Fruit fly (Drosophila melanogaster) whole organism, embryonic: ENCODE measurements around the gene kibra.
A peak's percentile ranks its signal among the peaks of the same experiment; 100 is the strongest.

Source experiments
- Adf1 ChIP-seq: fragments of 200-800 bp; sonication (Bioruptor generic); IDR thresholded peaks from 2 replicates; pipeline ENCODE4 v1.3.6; 2022; ENCODE audit warnings: missing biosample characterization, missing genetic modification characterization
- Atf3 ChIP-seq: fragments of 200-800 bp; sonication (Bioruptor generic); optimal IDR thresholded peaks from 3 replicates; lab custom pipeline; 2016; ENCODE audit warnings: missing biosample characterization, missing genetic modification characterization
- CG10274 ChIP-seq: fragments of 200-800 bp; sonication (Bioruptor generic); optimal IDR thresholded peaks from 3 replicates; lab custom pipeline; 2017; ENCODE audit warnings: missing biosample characterization, mild to moderate bottlenecking, missing genetic modification characterization
- CG11696 ChIP-seq: fragments of 200-800 bp; sonication (Bioruptor generic); IDR thresholded peaks from 2 replicates; pipeline ENCODE4 v1.3.6; 2022; ENCODE audit warnings: missing biosample characterization, missing genetic modification characterization
- CG12104 ChIP-seq: fragments of 200-800 bp; sonication (Bioruptor generic); optimal IDR thresholded peaks from 3 replicates; lab custom pipeline; 2016; ENCODE audit warnings: missing biosample characterization, missing genetic modification characterization
- CG12219 ChIP-seq: fragments of 200-800 bp; sonication (Bioruptor generic); optimal IDR thresholded peaks from 3 replicates; lab custom pipeline; 2018; ENCODE audit warnings: missing biosample characterization, mild to moderate bottlenecking, missing genetic modification characterization
- CG12236 ChIP-seq: fragments of 200-800 bp; sonication (Bioruptor generic); optimal IDR thresholded peaks from 2 replicates; lab custom pipeline; 2016; ENCODE audit warnings: missing biosample characterization, missing genetic modification characterization
- CG14667 ChIP-seq: fragments of 200-800 bp; sonication (Bioruptor generic); IDR thresholded peaks from 2 replicates; pipeline ENCODE4 v1.3.6; 2022; ENCODE audit warnings: missing biosample characterization, missing genetic modification characterization
- CG14965 ChIP-seq: fragments of 200-800 bp; sonication (Bioruptor generic); optimal IDR thresholded peaks from 2 replicates; lab custom pipeline; 2016; ENCODE audit warnings: missing biosample characterization, missing genetic modification characterization, borderline replicate concordance
- CG1647 ChIP-seq: fragments of 200-800 bp; sonication (Bioruptor generic); optimal IDR thresholded peaks from 3 replicates; lab custom pipeline; 2016; ENCODE audit warnings: missing biosample characterization, missing genetic modification characterization
- CG16863 ChIP-seq: fragments of 200-800 bp; sonication (Bioruptor generic); optimal IDR thresholded peaks from 3 replicates; lab custom pipeline; 2016; ENCODE audit warnings: missing biosample characterization, missing genetic modification characterization
- CG17361 ChIP-seq: fragments of 200-800 bp; sonication (Bioruptor generic); IDR thresholded peaks from 3 replicates; pipeline ENCODE4 v1.3.6; 2022; ENCODE audit warnings: missing biosample characterization, missing genetic modification characterization
- CG17612 ChIP-seq: fragments of 200-800 bp; sonication (Bioruptor generic); IDR thresholded peaks from 2 replicates; pipeline ENCODE4 v1.3.6; 2022; ENCODE audit warnings: missing biosample characterization, missing genetic modification characterization
- CG4404 ChIP-seq: fragments of 200-800 bp; sonication (Bioruptor generic); IDR thresholded peaks from 2 replicates; pipeline ENCODE4 v1.3.6; 2022; ENCODE audit warnings: missing biosample characterization, missing genetic modification characterization
- CG7556 ChIP-seq: fragments of 200-800 bp; sonication (Bioruptor generic); optimal IDR thresholded peaks from 2 replicates; lab custom pipeline; 2017; ENCODE audit warnings: missing biosample characterization, mild to moderate bottlenecking, missing genetic modification characterization
- CG8089 ChIP-seq: fragments of 200-800 bp; sonication (Bioruptor generic); optimal IDR thresholded peaks from 3 replicates; lab custom pipeline; 2016; ENCODE audit warnings: missing biosample characterization, missing genetic modification characterization
- CkIIα-i1 ChIP-seq: fragments of 200-800 bp; sonication (Bioruptor generic); IDR thresholded peaks from 2 replicates; pipeline ENCODE4 v1.3.6; 2022; ENCODE audit warnings: missing biosample characterization, missing genetic modification characterization
- Deaf1 ChIP-seq: fragments of 200-800 bp; optimal IDR thresholded peaks from 3 replicates; lab custom pipeline; 2019; ENCODE audit warnings: missing biosample characterization, mild to moderate bottlenecking, missing genetic modification characterization, moderate library complexity
- Dip3 ChIP-seq: fragments of 200-800 bp; sonication (Bioruptor generic); optimal IDR thresholded peaks from 3 replicates; lab custom pipeline; 2016; ENCODE audit warnings: missing biosample characterization, missing genetic modification characterization
- Dref ChIP-seq: fragments of 200-800 bp; sonication (Bioruptor generic); IDR thresholded peaks from 2 replicates; pipeline ENCODE4 v1.3.6; 2022; ENCODE audit warnings: missing biosample characterization, missing genetic modification characterization
- E2f1 ChIP-seq: fragments of 200-800 bp; sonication (Bioruptor generic); IDR thresholded peaks from 2 replicates; pipeline ENCODE4 v1.3.6; 2022; ENCODE audit warnings: missing biosample characterization, missing genetic modification characterization
- GATAe ChIP-seq: fragments of 200-800 bp; sonication (Bioruptor generic); conservative IDR thresholded peaks from 2 replicates; pipeline ENCODE4 v1.3.6; 2022; ENCODE audit warnings: missing biosample characterization, missing genetic modification characterization
- Gsc ChIP-seq: fragments of 200-800 bp; sonication (Bioruptor generic); IDR thresholded peaks from 2 replicates; pipeline ENCODE4 v1.3.6; 2022; ENCODE audit warnings: missing biosample characterization, missing genetic modification characterization
- Hand ChIP-seq: fragments of 200-800 bp; sonication (Bioruptor generic); optimal IDR thresholded peaks from 2 replicates; lab custom pipeline; 2017; ENCODE audit warnings: mild to moderate bottlenecking, missing biosample characterization, missing genetic modification reagents, missing genetic modification characterization
- HmgZ ChIP-seq: fragments of 200-800 bp; sonication (Bioruptor generic); optimal IDR thresholded peaks from 2 replicates; lab custom pipeline; 2018; ENCODE audit warnings: missing biosample characterization, mild to moderate bottlenecking, missing genetic modification characterization
- Hr78 ChIP-seq, 2 experiments: fragments of 200-800 bp in 1 of 2; fragments of >200 bp in 1 of 2; sonication (Bioruptor generic) in 1 of 2; optimal IDR thresholded peaks; 2 replicates each; lab custom pipeline; 2017 to 2019; ENCODE audit warnings: missing biosample characterization in 2 of 2, missing genetic modification characterization in 2 of 2, mild to moderate bottlenecking in 1 of 2, moderate library complexity in 1 of 2
- Mrtf ChIP-seq: fragments of 200-800 bp; sonication (Bioruptor generic); IDR thresholded peaks from 3 replicates; pipeline ENCODE4 v1.3.6; 2022; ENCODE audit warnings: missing biosample characterization, missing genetic modification characterization
- Optix ChIP-seq: fragments of 200-800 bp; sonication (Bioruptor generic); IDR thresholded peaks from 3 replicates; pipeline ENCODE4 v1.3.6; 2022; ENCODE audit warnings: missing biosample characterization, missing genetic modification characterization
- Sry-β ChIP-seq: fragments of 200-800 bp; sonication (Bioruptor generic); optimal IDR thresholded peaks from 2 replicates; lab custom pipeline; 2018; ENCODE audit warnings: missing biosample characterization, mild to moderate bottlenecking, missing genetic modification characterization, moderate library complexity
- Stat92E ChIP-seq, 3 experiments: fragments of >200 bp in 2 of 3; fragments of 200-800 bp in 1 of 3; sonication (Bioruptor generic) in 1 of 3; optimal IDR thresholded peaks; 2 replicates each; lab custom pipeline; 2017 to 2019; ENCODE audit warnings: missing biosample characterization in 3 of 3, missing genetic modification characterization in 3 of 3, mild to moderate bottlenecking in 1 of 3, moderate library complexity in 1 of 3
- Trl ChIP-seq, 3 experiments: fragments of >200 bp in 2 of 3; fragments of 200-800 bp in 1 of 3; sonication (Bioruptor generic) in 1 of 3; optimal IDR thresholded peaks; 2 replicates in 1 of 3; 3 replicates in 2 of 3; lab custom pipeline; 2016 to 2017; ENCODE audit warnings: missing biosample characterization in 1 of 3, missing genetic modification characterization in 1 of 3
- YL-1 ChIP-seq: fragments of 200-800 bp; sonication (Bioruptor generic); optimal IDR thresholded peaks from 3 replicates; lab custom pipeline; 2017; ENCODE audit warnings: missing biosample characterization, mild to moderate bottlenecking, missing genetic modification characterization
- cg ChIP-seq: fragments of 200-800 bp; sonication (Bioruptor generic); optimal IDR thresholded peaks from 3 replicates; lab custom pipeline; 2019; ENCODE audit warnings: missing biosample characterization, mild to moderate bottlenecking, missing genetic modification characterization, moderate library complexity
- eve ChIP-seq, 2 experiments: fragments of >200 bp; optimal IDR thresholded peaks; 2 replicates each; lab custom pipeline; 2017; ENCODE audit warnings: missing biosample characterization in 2 of 2, missing genetic modification characterization in 2 of 2
- fu2 ChIP-seq: fragments of 200-800 bp; sonication (Bioruptor generic); optimal IDR thresholded peaks from 2 replicates; lab custom pipeline; 2016; ENCODE audit warnings: missing biosample characterization, missing genetic modification characterization
- gcm ChIP-seq: fragments of 200-800 bp; sonication (Bioruptor generic); optimal IDR thresholded peaks from 2 replicates; lab custom pipeline; 2019; ENCODE audit warnings: missing biosample characterization, mild to moderate bottlenecking, missing genetic modification characterization, moderate library complexity
- gfzf ChIP-seq: fragments of 200-800 bp; sonication (Bioruptor generic); optimal IDR thresholded peaks from 2 replicates; lab custom pipeline; 2016; ENCODE audit warnings: missing biosample characterization, mild to moderate bottlenecking, missing genetic modification characterization, moderate library complexity
- lab ChIP-seq: fragments of 200-800 bp; sonication (Bioruptor generic); optimal IDR thresholded peaks from 3 replicates; lab custom pipeline; 2017; ENCODE audit warnings: missing biosample characterization, missing genetic modification characterization, mild to moderate bottlenecking, moderate library complexity, missing genetic modification reagents
- mirr ChIP-seq: fragments of 200-800 bp; sonication (Bioruptor generic); optimal IDR thresholded peaks from 3 replicates; lab custom pipeline; 2018; ENCODE audit warnings: missing biosample characterization, mild to moderate bottlenecking, missing genetic modification characterization
- mld ChIP-seq: fragments of 200-800 bp; sonication (Bioruptor generic); IDR thresholded peaks from 3 replicates; pipeline ENCODE4 v1.3.6; 2022; ENCODE audit warnings: missing biosample characterization, missing genetic modification characterization; ENCODE audit not compliant: partially characterized antibody
- org-1 ChIP-seq: fragments of 200-800 bp; sonication (Bioruptor generic); optimal IDR thresholded peaks from 2 replicates; lab custom pipeline; 2017; ENCODE audit warnings: missing biosample characterization, missing genetic modification characterization
- otp ChIP-seq: fragments of 200-800 bp; sonication (Bioruptor generic); IDR thresholded peaks from 3 replicates; pipeline ENCODE4, ENCODE4 v1.3.6; 2022; ENCODE audit warnings: missing biosample characterization, missing genetic modification characterization
- pan ChIP-seq, 4 experiments: fragments of >200 bp in 3 of 4; fragments of 200-800 bp in 1 of 4; sonication (Bioruptor generic) in 1 of 4; optimal IDR thresholded peaks in 3 of 4; IDR thresholded peaks in 1 of 4; 2 replicates each; pipeline versions ENCODE4 v1.3.6 to Lab custom; 2017 to 2022; ENCODE audit warnings: missing biosample characterization in 2 of 4, missing genetic modification characterization in 2 of 4, mixed read lengths in 1 of 4
- sens-2 ChIP-seq: fragments of 200-800 bp; sonication (Bioruptor generic); IDR thresholded peaks from 2 replicates; pipeline ENCODE4 v1.3.6; 2022; ENCODE audit warnings: missing biosample characterization, missing genetic modification characterization
- slp2 ChIP-seq: fragments of 200-800 bp; sonication (Bioruptor generic); optimal IDR thresholded peaks from 2 replicates; lab custom pipeline; 2016; ENCODE audit warnings: missing biosample characterization, missing genetic modification characterization
- tin ChIP-seq: fragments of 200-800 bp; sonication (Bioruptor generic); optimal IDR thresholded peaks from 3 replicates; lab custom pipeline; 2016; ENCODE audit warnings: missing biosample characterization, missing genetic modification characterization
- trem ChIP-seq: fragments of 200-800 bp; optimal IDR thresholded peaks from 3 replicates; lab custom pipeline; 2019; ENCODE audit warnings: missing biosample characterization, mild to moderate bottlenecking, missing genetic modification characterization, moderate library complexity
- ttk ChIP-seq: fragments of 200-800 bp; sonication (Bioruptor generic); IDR thresholded peaks from 2 replicates; pipeline ENCODE4 v2.1.2; 2022; ENCODE audit warnings: missing biosample characterization, missing genetic modification characterization

kibra gene

dm6 chr3R:14692230-14692970 is 31.7 kb downstream of the kibra start (continued):
- TF ChIP-seq Adf1 (no peak), GATAe (GFP tag; lab: Robert Waterston, UW) (no peak), ttk (GFP tag; lab: Robert Waterston, UW) (peak; percentile 53; the same call in 1 of the 2 replicates), fu2 (no peak), HmgZ (no peak), CG16863 (GFP tag; lab: Kevin White, UChicago) (peak; percentile 66), CG14667 (GFP tag; lab: Robert Waterston, UW) (peak; percentile 35; the same call in 1 of the 2 replicates), lab (peak; percentile 58), CkIIα-i1 (GFP tag; lab: Robert Waterston, UW) (no peak), pan (optimal IDR thresholded peaks at IDR 0.05; lab: Kevin White, UChicago) (no peak), pan (GFP tag; optimal IDR thresholded peaks at IDR 0.05 in 1 of 2, IDR thresholded peaks at IDR 0.05 in 1 of 2) (peak in 1 of 2 experiments; percentile 11), CG17612 (GFP tag; lab: Robert Waterston, UW) (no peak), E2f1 (GFP tag; lab: Robert Waterston, UW) (peak; percentile 45; the same call in 1 of the 2 replicates), CG12219 (peak; percentile 67), CG7556 (peak; percentile 55), sens-2 (GFP tag; lab: Robert Waterston, UW) (peak; percentile 41; the same call in 1 of the 2 replicates), Gsc (GFP tag; lab: Robert Waterston, UW) (no peak), CG17361 (GFP tag; lab: Robert Waterston, UW) (peak; percentile 63; the same call in 2 of the 3 replicates), org-1 (GFP tag; lab: Kevin White, UChicago) (peak; percentile 51), CG8089 (GFP tag; lab: Kevin White, UChicago) (peak; percentile 58), gfzf (GFP tag; lab: Kevin White, UChicago) (no peak), YL-1 (GFP tag; lab: Kevin White, UChicago) (no peak), CG14965 (peak; percentile 9), Dref (no peak), CG4404 (GFP tag; lab: Robert Waterston, UW) (no peak), CG1647 (GFP tag; lab: Kevin White, UChicago) (peak; percentile 39), Sry-β (GFP tag; lab: Kevin White, UChicago) (peak; percentile 43), Stat92E (GFP tag; optimal IDR thresholded peaks at IDR 0.05; lab: Kevin White, UChicago) (peak in 1 of 3 experiments; percentile 55), Mrtf (0 out of 3 replicates have a peak, but pooled peaks have one; percentile 20), Deaf1 (tag; lab: Kevin White, UChicago) (peak; percentile 0), Trl (optimal IDR thresholded peaks at IDR 0.05; lab: Kevin White, UChicago) (no peak), Trl (GFP tag; optimal IDR thresholded peaks at IDR 0.05; lab: Kevin White, UChicago) (peak; percentile 54), Hr78 (GFP tag; optimal IDR thresholded peaks at IDR 0.05; lab: Kevin White, UChicago) (peak in 1 of 2 experiments; percentile 45), Hand (GFP tag; lab: Kevin White, UChicago) (no peak), CG11696 (GFP tag; lab: Robert Waterston, UW) (no peak), CG10274 (GFP tag; lab: Kevin White, UChicago) (no peak), Optix (GFP tag; lab: Robert Waterston, UW) (peak; percentile 70; the same call in 1 of the 3 replicates), Atf3 (GFP tag; lab: Kevin White, UChicago) (peak; percentile 41), mirr (GFP tag; lab: Kevin White, UChicago) (no peak), slp2 (GFP tag; lab: Kevin White, UChicago) (peak; percentile 38), tin (GFP tag; lab: Kevin White, UChicago) (peak; percentile 70), trem (tag; lab: Kevin White, UChicago) (peak; percentile 60), Dip3 (GFP tag; lab: Kevin White, UChicago) (no peak), CG12104 (peak; percentile 54), CG12236 (GFP tag; lab: Kevin White, UChicago) (peak; percentile 29), cg (GFP tag; lab: Kevin White, UChicago) (no peak), otp (peak; percentile 74; the same call in 2 of the 3 replicates), gcm (GFP tag; lab: Kevin White, UChicago) (peak; percentile 60), mld (no peak), eve (GFP tag; optimal IDR thresholded peaks at IDR 0.05; lab: Kevin White, UChicago) (peak in 1 of 2 experiments; percentile 42)
